Worm (Caenorhabditis elegans) whole organism, early embryonic: ENCODE measurements around the gene lsy-12.

Experiments used
- B0310.2 ChIP-seq: sonication (generic microtip); optimal IDR thresholded peaks from 2 replicates; lab custom pipeline; 2016; ENCODE audit warnings: mild to moderate bottlenecking, missing genetic modification characterization, missing compliant biosample characterization
- F13C5.2 ChIP-seq: sonication (generic microtip); optimal IDR thresholded peaks from 2 replicates; lab custom pipeline; 2017; ENCODE audit warnings: mild to moderate bottlenecking, missing genetic modification characterization, inconsistent platforms, missing compliant biosample characterization
- aly-1 ChIP-seq: sonication (generic microtip); optimal IDR thresholded peaks from 2 replicates; lab custom pipeline; 2016; ENCODE audit warnings: missing genetic modification characterization, missing compliant biosample characterization
- ama-1 ChIP-seq: fragments of 150-350 bp; optimal IDR thresholded peaks from 2 replicates; lab custom pipeline; 2014
- ceh-13 ChIP-seq: fragments of 200-800 bp; sonication (Bioruptor generic); optimal IDR thresholded peaks from 2 replicates; lab custom pipeline; 2018; ENCODE audit warnings: mild to moderate bottlenecking, missing genetic modification characterization, missing compliant biosample characterization
- ceh-36 ChIP-seq: sonication (generic microtip); optimal IDR thresholded peaks from 2 replicates; lab custom pipeline; 2016; ENCODE audit warnings: missing genetic modification characterization, inconsistent platforms, missing compliant biosample characterization
- ets-7 ChIP-seq: sonication (generic microtip); optimal IDR thresholded peaks from 2 replicates; lab custom pipeline; 2016; ENCODE audit warnings: missing genotype, missing genetic modification characterization, missing compliant biosample characterization
- flt-1 ChIP-seq: fragments of 200-800 bp; sonication (Bioruptor generic); IDR thresholded peaks from 2 replicates; pipeline ENCODE4 v1.3.6; 2022; ENCODE audit warnings: missing genetic modification characterization, missing compliant biosample characterization
- hnd-1 ChIP-seq: sonication (generic microtip); optimal IDR thresholded peaks from 2 replicates; lab custom pipeline; 2016; ENCODE audit warnings: missing genetic modification characterization, missing compliant biosample characterization
- pes-1 ChIP-seq: fragments of 200-800 bp; sonication (Bioruptor generic); IDR thresholded peaks from 2 replicates; pipeline ENCODE4 v1.3.6; 2022; ENCODE audit warnings: missing genetic modification reagents, missing genetic modification characterization, missing compliant biosample characterization
- tbx-37 ChIP-seq: fragments of 200-800 bp; sonication (Bioruptor generic); conservative IDR thresholded peaks from 2 replicates; pipeline ENCODE4 v1.3.6; 2022; ENCODE audit warnings: missing genetic modification reagents, missing genetic modification characterization, missing compliant biosample characterization
- tra-4 ChIP-seq: sonication (generic microtip); optimal IDR thresholded peaks from 2 replicates; lab custom pipeline; 2017; ENCODE audit warnings: missing genetic modification characterization, missing compliant biosample characterization

- TF ChIP-seq hnd-1 (tag; lab: Kevin White, UChicago) (no peak), ama-1 (lab: Kevin White, UChicago) (no peak), pes-1 (GFP tag; lab: Robert Waterston, UW) (no peak), flt-1 (GFP tag; lab: Robert Waterston, UW) (no peak), ets-7 (tag; lab: Kevin White, UChicago) (no peak), aly-1 (no peak), F13C5.2 (tag; lab: Kevin White, UChicago) (no peak), ceh-36 (no peak), B0310.2 (tag; lab: Kevin White, UChicago) (no peak), ceh-13 (GFP tag; lab: Kevin White, UChicago) (no peak), tra-4 (no peak), tbx-37 (GFP tag; lab: Robert Waterston, UW) (no peak)
Observed at ce11 chrV:9801965-9802364, 57.8 kb downstream of the lsy-12 start, which contains the start of gene F46B6.10.
